Worm (Caenorhabditis elegans): ENCODE measurements around the gene srg-33.

DNA sequence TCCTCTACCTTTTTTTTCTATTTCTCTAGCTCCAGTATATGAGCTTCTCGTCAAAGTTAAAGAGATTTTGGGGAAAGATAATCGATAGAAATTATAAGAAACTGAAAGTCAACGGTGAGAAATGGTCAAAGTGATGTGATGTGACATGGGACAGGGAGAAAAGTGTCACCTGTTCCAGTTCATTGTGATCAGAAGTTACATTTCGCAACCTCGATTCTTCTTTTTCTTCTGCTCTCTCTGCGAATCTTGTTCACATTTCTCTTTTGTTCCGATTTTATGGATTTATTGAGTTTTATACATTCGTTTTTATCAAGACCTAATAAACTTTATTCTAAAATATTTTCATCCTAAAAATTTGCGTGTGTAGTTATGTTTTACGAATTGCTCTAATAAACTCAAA is 43.8 kb downstream of the srg-33 start:
- TF ChIP-seq elt-2 (tag; optimal IDR thresholded peaks at IDR 0.05) (no peak), F16B12.6 (tag; optimal IDR thresholded peaks at IDR 0.05) (no peak), ztf-4 (tag; optimal IDR thresholded peaks at IDR 0.05) (no peak), lin-13 (GFP tag; optimal IDR thresholded peaks at IDR 0.05) (no peak), unc-62 (GFP tag; optimal IDR thresholded peaks at IDR 0.05) (no peak)
